Fruit fly (Drosophila melanogaster): ENCODE measurements around the gene mew.

The mew gene

dm6 chrX:13303656-13304647 lies 45.7 kb upstream of the mew start (continued):
- TF ChIP-seq tio (GFP tag; optimal IDR thresholded peaks at IDR 0.05) (no peak), Hand (GFP tag; optimal IDR thresholded peaks at IDR 0.05) (no peak), CG11085 (GFP tag; IDR thresholded peaks at IDR 0.05) (no peak), GATAe (GFP tag; conservative IDR thresholded peaks at IDR 0.05) (no peak), ERR (GFP tag; optimal IDR thresholded peaks at IDR 0.05) (no peak), psq (GFP tag; optimal IDR thresholded peaks at IDR 0.05) (no peak), lbe (GFP tag; optimal IDR thresholded peaks at IDR 0.05) (no peak), CG6689 (GFP tag; IDR thresholded peaks at IDR 0.05) (no peak), Six4 (GFP tag; optimal IDR thresholded peaks at IDR 0.05) (no peak), CHES-1-like (GFP tag; optimal IDR thresholded peaks at IDR 0.05) (no peak), Pdp1 (GFP tag; optimal IDR thresholded peaks at IDR 0.05) (peak in 1 of 2 experiments; percentile 25), CG7786 (GFP tag; optimal IDR thresholded peaks at IDR 0.05) (no peak), CG9932 (GFP tag; IDR thresholded peaks at IDR 0.05) (no peak), yki (optimal IDR thresholded peaks at IDR 0.05) (no peak), CG6854 (GFP tag; optimal IDR thresholded peaks at IDR 0.05) (no peak), btn (GFP tag; optimal IDR thresholded peaks at IDR 0.05) (no peak), CG7839 (tag; optimal IDR thresholded peaks at IDR 0.05) (peak; percentile 7), crp (GFP tag; optimal IDR thresholded peaks at IDR 0.05) (no peak), tx (GFP tag; optimal IDR thresholded peaks at IDR 0.05) (no peak), wek (GFP tag; optimal IDR thresholded peaks at IDR 0.05) (no peak), CG3838 (GFP tag; optimal IDR thresholded peaks at IDR 0.05) (no peak), gcm2 (GFP tag; optimal IDR thresholded peaks at IDR 0.05) (no peak), fd3F (GFP tag; optimal IDR thresholded peaks at IDR 0.05) (no peak), row (GFP tag; IDR thresholded peaks at IDR 0.05) (peak; percentile 63), ATbp (GFP tag; optimal IDR thresholded peaks at IDR 0.05) (peak; percentile 26), CG6254 (GFP tag; optimal IDR thresholded peaks at IDR 0.05) (no peak), rib (GFP tag; IDR thresholded peaks at IDR 0.05) (no peak), Xbp1 (GFP tag; optimal IDR thresholded peaks at IDR 0.05) (no peak), CG8290 (GFP tag; optimal IDR thresholded peaks at IDR 0.05) (no peak), CG8290 (tag; optimal IDR thresholded peaks at IDR 0.05) (no peak), CG11504 (tag; optimal IDR thresholded peaks at IDR 0.05) (no peak), gem (tag; optimal IDR thresholded peaks at IDR 0.05) (no peak), emc (GFP tag; optimal IDR thresholded peaks at IDR 0.05) (no peak), CG4820 (GFP tag; optimal IDR thresholded peaks at IDR 0.05) (no peak), CG8944 (GFP tag; optimal IDR thresholded peaks at IDR 0.05) (no peak), Med (GFP tag) (peak; percentile 64), Sry-δ (GFP tag; optimal IDR thresholded peaks at IDR 0.05) (no peak), Hr78 (GFP tag; optimal IDR thresholded peaks at IDR 0.05) (peak in 1 of 2 experiments; percentile 21), crol (GFP tag; IDR thresholded peaks at IDR 0.05) (peak; percentile 98), toy (GFP tag; IDR thresholded peaks at IDR 0.05) (no peak), CG2199 (GFP tag; IDR thresholded peaks at IDR 0.05) (no peak), CG7556 (GFP tag; optimal IDR thresholded peaks at IDR 0.05) (no peak), D (optimal IDR thresholded peaks at IDR 0.05) (no peak), D (GFP tag; optimal IDR thresholded peaks at IDR 0.05) (peak; percentile 2), sim (GFP tag; IDR thresholded peaks at IDR 0.05) (no peak), Rfx (GFP tag; IDR thresholded peaks at IDR 0.05) (no peak), CG14860 (GFP tag; IDR thresholded peaks at IDR 0.05; ENCODE audit: partially characterized antibody) (no peak), CG15073 (GFP tag; optimal IDR thresholded peaks at IDR 0.05) (no peak), CG4707 (GFP tag; optimal IDR thresholded peaks at IDR 0.05) (peak; percentile 74), CG17359 (tag; optimal IDR thresholded peaks at IDR 0.05) (no peak)
